Fruit fly (Drosophila melanogaster) whole organism, embryonic: Measurements from ENCODE around the gene CG6055.

ENCODE experiments used
- Adf1 ChIP-seq: fragments of 200-800 bp; sonication (Bioruptor generic); IDR thresholded peaks from 2 replicates; pipeline ENCODE4 v1.3.6; 2022; ENCODE audit warnings: missing biosample characterization, missing genetic modification characterization
- Awh ChIP-seq: fragments of 200-800 bp; sonication (Bioruptor generic); IDR thresholded peaks from 2 replicates; pipeline ENCODE4, ENCODE4 v1.3.6; 2022; ENCODE audit warnings: missing biosample characterization, missing genetic modification characterization
- CG10209 ChIP-seq: fragments of 200-800 bp; sonication (Bioruptor generic); optimal IDR thresholded peaks from 3 replicates; lab custom pipeline; 2017; ENCODE audit warnings: missing biosample characterization, mild to moderate bottlenecking, missing genetic modification characterization, missing genetic modification reagents
- CG10431 ChIP-seq: fragments of 200-800 bp; sonication (Bioruptor generic); optimal IDR thresholded peaks from 3 replicates; lab custom pipeline; 2018; ENCODE audit warnings: missing biosample characterization, mild to moderate bottlenecking, missing genetic modification characterization
- CG11093 ChIP-seq: fragments of 200-800 bp; sonication (Bioruptor generic); IDR thresholded peaks from 3 replicates; pipeline ENCODE4 v1.3.6; 2022; ENCODE audit warnings: missing biosample characterization, missing genetic modification characterization
- CG11696 ChIP-seq: fragments of 200-800 bp; sonication (Bioruptor generic); IDR thresholded peaks from 2 replicates; pipeline ENCODE4 v1.3.6; 2022; ENCODE audit warnings: missing biosample characterization, missing genetic modification characterization
- CG13287 ChIP-seq: fragments of 200-800 bp; sonication (Bioruptor generic); IDR thresholded peaks from 2 replicates; pipeline ENCODE4 v1.3.6; 2022; ENCODE audit warnings: missing biosample characterization, missing genetic modification characterization; ENCODE audit not compliant: partially characterized antibody
- CG15479 ChIP-seq: fragments of 200-800 bp; sonication (Bioruptor generic); optimal IDR thresholded peaks from 3 replicates; lab custom pipeline; 2019; ENCODE audit warnings: missing biosample characterization, mild to moderate bottlenecking, missing genetic modification characterization, moderate library complexity
- CG17186 ChIP-seq: fragments of 200-800 bp; sonication (Bioruptor generic); optimal IDR thresholded peaks from 3 replicates; lab custom pipeline; 2017; ENCODE audit warnings: missing biosample characterization, missing genetic modification reagents, missing genetic modification characterization
- CG17361 ChIP-seq: fragments of 200-800 bp; sonication (Bioruptor generic); IDR thresholded peaks from 3 replicates; pipeline ENCODE4 v1.3.6; 2022; ENCODE audit warnings: missing biosample characterization, missing genetic modification characterization
- CG18011 ChIP-seq: fragments of 200-800 bp; sonication (Bioruptor generic); optimal IDR thresholded peaks from 2 replicates; lab custom pipeline; 2017; ENCODE audit warnings: missing biosample characterization, missing genetic modification characterization, mild to moderate bottlenecking, moderate library complexity, missing genotype
- CG3163 ChIP-seq: fragments of 200-800 bp; sonication (Bioruptor generic); optimal IDR thresholded peaks from 3 replicates; lab custom pipeline; 2016; ENCODE audit warnings: missing biosample characterization, missing genetic modification characterization
- CG34422 ChIP-seq: fragments of 200-800 bp; sonication (Bioruptor generic); IDR thresholded peaks from 3 replicates; pipeline ENCODE4 v1.3.6; 2022; ENCODE audit warnings: missing biosample characterization, missing genetic modification characterization
- CG8290 ChIP-seq, 3 experiments: fragments of 200-800 bp; sonication (Bioruptor generic); optimal IDR thresholded peaks; 2 replicates each; lab custom pipeline; 2016 to 2019; ENCODE audit warnings: missing biosample characterization in 3 of 3, missing genetic modification characterization in 3 of 3, mild to moderate bottlenecking in 2 of 3, moderate library complexity in 1 of 3
- CG9932 ChIP-seq: fragments of 200-800 bp; sonication (Bioruptor generic); IDR thresholded peaks from 2 replicates; pipeline ENCODE4 v1.3.6; 2022; ENCODE audit warnings: missing biosample characterization, missing genetic modification characterization
- D19B ChIP-seq: fragments of 200-800 bp; sonication (Bioruptor generic); optimal IDR thresholded peaks from 2 replicates; lab custom pipeline; 2017; ENCODE audit warnings: missing biosample characterization, mild to moderate bottlenecking, missing genetic modification characterization
- Elba2 ChIP-seq: fragments of 200-800 bp; sonication (Bioruptor generic); optimal IDR thresholded peaks from 3 replicates; lab custom pipeline; 2016; ENCODE audit warnings: missing biosample characterization, missing genetic modification characterization
- Hr78 ChIP-seq, 2 experiments: fragments of 200-800 bp in 1 of 2; fragments of >200 bp in 1 of 2; sonication (Bioruptor generic) in 1 of 2; optimal IDR thresholded peaks; 2 replicates each; lab custom pipeline; 2017 to 2019; ENCODE audit warnings: missing biosample characterization in 2 of 2, missing genetic modification characterization in 2 of 2, mild to moderate bottlenecking in 1 of 2, moderate library complexity in 1 of 2
- Med ChIP-seq: fragments of 200-800 bp; sonication (Bioruptor generic); peaks from one replicate; lab custom pipeline; 2016; ENCODE audit warnings: missing biosample characterization, missing genetic modification characterization, mild to moderate bottlenecking, inconsistent platforms, moderate library complexity
- Nf-YB ChIP-seq: fragments of 200-800 bp; sonication (Bioruptor generic); optimal IDR thresholded peaks from 3 replicates; lab custom pipeline; 2019; ENCODE audit warnings: missing biosample characterization, mild to moderate bottlenecking, missing genetic modification characterization, moderate library complexity
- Trl ChIP-seq, 3 experiments: fragments of >200 bp in 2 of 3; fragments of 200-800 bp in 1 of 3; sonication (Bioruptor generic) in 1 of 3; optimal IDR thresholded peaks; 2 replicates in 1 of 3; 3 replicates in 2 of 3; lab custom pipeline; 2016 to 2017; ENCODE audit warnings: missing biosample characterization in 1 of 3, missing genetic modification characterization in 1 of 3
- ab ChIP-seq: fragments of 200-800 bp; sonication (Bioruptor generic); optimal IDR thresholded peaks from 2 replicates; lab custom pipeline; 2016; ENCODE audit warnings: missing biosample characterization, missing genetic modification characterization
- al ChIP-seq: fragments of 200-800 bp; sonication (Bioruptor generic); IDR thresholded peaks from 2 replicates; pipeline ENCODE4 v1.3.6; 2022; ENCODE audit warnings: missing biosample characterization, missing genetic modification characterization
- az2 ChIP-seq: fragments of 200-800 bp; sonication (Bioruptor generic); optimal IDR thresholded peaks from 3 replicates; lab custom pipeline; 2016; ENCODE audit warnings: missing biosample characterization, missing genetic modification characterization
- bsh ChIP-seq, 2 experiments: fragments of 200-800 bp; sonication (Bioruptor generic); optimal IDR thresholded peaks; 2 replicates each; lab custom pipeline; 2017 to 2018; ENCODE audit warnings: mild to moderate bottlenecking in 2 of 2, missing biosample characterization in 2 of 2, missing genetic modification characterization in 2 of 2, moderate library complexity in 1 of 2
- cg ChIP-seq: fragments of 200-800 bp; sonication (Bioruptor generic); optimal IDR thresholded peaks from 3 replicates; lab custom pipeline; 2019; ENCODE audit warnings: missing biosample characterization, mild to moderate bottlenecking, missing genetic modification characterization, moderate library complexity
- chinmo ChIP-seq: fragments of 200-800 bp; sonication (Bioruptor generic); IDR thresholded peaks from 4 replicates; pipeline ENCODE4 v1.3.6; 2022; ENCODE audit warnings: missing biosample characterization, missing genetic modification characterization; ENCODE audit not compliant: partially characterized antibody
- chm ChIP-seq: fragments of 200-800 bp; sonication (Bioruptor generic); IDR thresholded peaks from 2 replicates; pipeline ENCODE4 v1.3.6; 2022; ENCODE audit warnings: missing biosample characterization, missing genetic modification characterization
- corto ChIP-seq: fragments of 200-800 bp; sonication (Bioruptor generic); optimal IDR thresholded peaks from 2 replicates; lab custom pipeline; 2016; ENCODE audit warnings: missing biosample characterization, mild to moderate bottlenecking, missing genetic modification characterization, moderate library complexity
- crol ChIP-seq: fragments of 200-800 bp; sonication (Bioruptor generic); IDR thresholded peaks from 2 replicates; pipeline ENCODE4 v1.3.6; 2022; ENCODE audit warnings: missing biosample characterization, missing genetic modification characterization
- ftz-f1 ChIP-seq: fragments of 200-800 bp; sonication (Bioruptor generic); optimal IDR thresholded peaks from 2 replicates; lab custom pipeline; 2016; ENCODE audit warnings: missing biosample characterization, missing genetic modification characterization
- gem ChIP-seq: fragments of 200-800 bp; sonication (Bioruptor generic); optimal IDR thresholded peaks from 2 replicates; lab custom pipeline; 2019; ENCODE audit warnings: missing biosample characterization, mild to moderate bottlenecking, missing genetic modification characterization, moderate library complexity
- inv ChIP-seq: fragments of 200-800 bp; sonication (Bioruptor generic); IDR thresholded peaks from 2 replicates; pipeline ENCODE4 v1.3.6; 2022; ENCODE audit warnings: missing biosample characterization, missing genetic modification characterization; ENCODE audit not compliant: partially characterized antibody
- pros ChIP-seq: fragments of 200-800 bp; sonication (Bioruptor generic); optimal IDR thresholded peaks from 3 replicates; lab custom pipeline; 2019; ENCODE audit warnings: missing biosample characterization, mild to moderate bottlenecking, missing genetic modification characterization, moderate library complexity
- schlank ChIP-seq: fragments of 200-800 bp; sonication (Bioruptor generic); optimal IDR thresholded peaks from 2 replicates; lab custom pipeline; 2018; ENCODE audit warnings: missing biosample characterization, mild to moderate bottlenecking, missing genetic modification characterization
- sd ChIP-seq: fragments of 200-800 bp; sonication (Bioruptor generic); optimal IDR thresholded peaks from 3 replicates; lab custom pipeline; 2018; ENCODE audit warnings: missing biosample characterization, mild to moderate bottlenecking, missing genetic modification characterization, moderate library complexity
- tgo ChIP-seq: fragments of 200-800 bp; sonication (Bioruptor generic); IDR thresholded peaks from 3 replicates; pipeline ENCODE4 v1.3.6; 2022; ENCODE audit warnings: missing biosample characterization, missing genetic modification characterization
- tin ChIP-seq: fragments of 200-800 bp; sonication (Bioruptor generic); optimal IDR thresholded peaks from 3 replicates; lab custom pipeline; 2016; ENCODE audit warnings: missing biosample characterization, missing genetic modification characterization
- yki ChIP-seq: fragments of >200 bp; optimal IDR thresholded peaks from 3 replicates; lab custom pipeline; 2018

The CG6055 gene

dm6 chr2L:7418148-7418988, 48.0 kb upstream of the CG6055 start:
- TF ChIP-seq bsh (GFP tag; optimal IDR thresholded peaks at IDR 0.05; lab: Kevin White, UChicago) (peak in 1 of 2 experiments; percentile 85), ftz-f1 (peak; percentile 87), CG10209 (GFP tag; lab: Kevin White, UChicago) (no peak), CG17186 (GFP tag; lab: Kevin White, UChicago) (no peak), ab (GFP tag; lab: Kevin White, UChicago) (no peak), Elba2 (GFP tag; lab: Kevin White, UChicago) (no peak), Trl (optimal IDR thresholded peaks at IDR 0.05; lab: Kevin White, UChicago) (peak; percentile 83 to 84), Trl (GFP tag; optimal IDR thresholded peaks at IDR 0.05; lab: Kevin White, UChicago) (no peak), chm (GFP tag; lab: Robert Waterston, UW) (peak; percentile 63; the same call in 1 of the 2 replicates), chinmo (GFP tag; lab: Robert Waterston, UW) (peak; percentile 53; the same call in 1 of the 4 replicates), gem (tag; lab: Kevin White, UChicago) (peak; percentile 26), CG17361 (0 out of 3 replicates have a peak, but pooled peaks have one; percentile 27), CG15479 (peak; percentile 9), CG11696 (no peak), CG34422 (GFP tag; lab: Robert Waterston, UW) (peak; percentile 82; the same call in 1 of the 3 replicates), Awh (GFP tag; lab: Robert Waterston, UW) (no peak), sd (tag; lab: Kevin White, UChicago) (peak; percentile 9), inv (no peak), corto (peak; percentile 43), Hr78 (GFP tag; optimal IDR thresholded peaks at IDR 0.05; lab: Kevin White, UChicago) (peak in 1 of 2 experiments; percentile 87), pros (GFP tag; lab: Kevin White, UChicago) (peak; percentile 42), az2 (GFP tag; lab: Kevin White, UChicago) (no peak), Nf-YB (GFP tag; lab: Kevin White, UChicago) (no peak), CG3163 (peak; percentile 46), CG18011 (GFP tag; lab: Kevin White, UChicago) (no peak), crol (GFP tag; lab: Robert Waterston, UW) (peak; percentile 84), schlank (tag; lab: Kevin White, UChicago) (no peak), Med (peak; percentile 81), CG9932 (GFP tag; lab: Robert Waterston, UW) (0 out of 2 replicates have a peak, but pooled peaks have one; percentile 18), cg (GFP tag; lab: Kevin White, UChicago) (peak; percentile 74), CG10431 (GFP tag; lab: Kevin White, UChicago) (no peak), CG13287 (GFP tag; lab: Robert Waterston, UW) (peak; percentile 30; the same call in 1 of the 2 replicates), D19B (GFP tag; lab: Kevin White, UChicago) (no peak), tgo (GFP tag; lab: Robert Waterston, UW) (0 out of 3 replicates have a peak, but pooled peaks have one; percentile 14), CG8290 (GFP tag; optimal IDR thresholded peaks at IDR 0.05; lab: Kevin White, UChicago) (no peak), CG8290 (tag; optimal IDR thresholded peaks at IDR 0.05; lab: Kevin White, UChicago) (peak in 1 of 2 experiments; percentile 20), tin (GFP tag; lab: Kevin White, UChicago) (no peak), Adf1 (peak; percentile 88), al (GFP tag; lab: Robert Waterston, UW) (no peak), CG11093 (no peak), yki (lab: Kevin White, UChicago) (peak; percentile 61)
